Worm (Caenorhabditis elegans) whole organism, L4 larva: ENCODE measurements around the gene F40G12.2.
"Not testable (repeated sequence)": the region's sequence is repeated elsewhere in the genome, so short reads cannot be mapped to it uniquely, and the experiment has no call there.

Experiments
- D1046.2 ChIP-seq: fragments of 200-800 bp; sonication (Bioruptor generic); IDR thresholded peaks from 2 replicates; pipeline ENCODE4 v1.3.6; 2022; ENCODE audit warnings: missing genetic modification characterization, missing compliant biosample characterization
- F10B5.3 ChIP-seq: sonication (generic microtip); optimal IDR thresholded peaks from 2 replicates; lab custom pipeline; 2016; ENCODE audit warnings: mild to moderate bottlenecking, missing genetic modification characterization, missing compliant biosample characterization
- F44E2.7 ChIP-seq: fragments of 200-800 bp; sonication (Bioruptor generic); IDR thresholded peaks from 2 replicates; pipeline ENCODE4 v2.1.2; 2022; ENCODE audit warnings: missing genetic modification characterization, missing compliant biosample characterization
- Y48G9A.11 ChIP-seq: fragments of 200-800 bp; sonication (Bioruptor generic); IDR thresholded peaks from 2 replicates; pipeline ENCODE4 v1.3.6; 2022; ENCODE audit warnings: missing genetic modification reagents, missing genetic modification characterization, missing compliant biosample characterization
- arid-1 ChIP-seq: fragments of 200-800 bp; sonication (Bioruptor generic); conservative IDR thresholded peaks from 2 replicates; pipeline ENCODE4 v1.3.6; 2022; ENCODE audit warnings: missing genetic modification reagents, missing genetic modification characterization, missing compliant biosample characterization
- ceh-44 ChIP-seq: fragments of 200-800 bp; sonication (Bioruptor generic); IDR thresholded peaks from 2 replicates; pipeline ENCODE4 v1.3.6; 2022; ENCODE audit warnings: missing genetic modification reagents, missing genetic modification characterization, missing compliant biosample characterization
- ces-1 ChIP-seq: fragments of 150-350 bp; sonication (generic microtip); optimal IDR thresholded peaks from 4 replicates; lab custom pipeline; 2014; ENCODE audit warnings: missing biosample characterization, missing genetic modification reagents, missing genetic modification characterization
- cey-2 ChIP-seq: sonication (generic microtip); optimal IDR thresholded peaks from 3 replicates; lab custom pipeline; 2017; ENCODE audit warnings: missing genetic modification characterization, mild to moderate bottlenecking, missing compliant biosample characterization, antibody characterized with exemption, borderline replicate concordance; ENCODE audit not compliant: insufficient read depth
- daf-19 ChIP-seq: fragments of 200-800 bp; sonication (Bioruptor generic); conservative IDR thresholded peaks from 2 replicates; pipeline ENCODE4 v1.3.6; 2022; ENCODE audit warnings: missing genetic modification characterization, missing compliant biosample characterization
- dmd-6 ChIP-seq: fragments of 200-800 bp; sonication (Bioruptor generic); IDR thresholded peaks from 2 replicates; pipeline ENCODE4 v1.3.6; 2022; ENCODE audit warnings: missing genetic modification reagents, missing genetic modification characterization, missing compliant biosample characterization
- dmd-8 ChIP-seq: fragments of 200-800 bp; sonication (Bioruptor generic); IDR thresholded peaks from 2 replicates; pipeline ENCODE4 v1.3.6; 2022; ENCODE audit warnings: missing genetic modification characterization, missing compliant biosample characterization
- dve-1 ChIP-seq: sonication (generic microtip); optimal IDR thresholded peaks from 2 replicates; lab custom pipeline; 2017; ENCODE audit warnings: antibody characterized with exemption, mild to moderate bottlenecking, missing genetic modification characterization, missing compliant biosample characterization; ENCODE audit not compliant: insufficient read depth
- egl-43 ChIP-seq: fragments of 200-800 bp; sonication (Bioruptor generic); IDR thresholded peaks from 2 replicates; pipeline ENCODE4 v1.3.6; 2022; ENCODE audit warnings: missing genetic modification reagents, missing genetic modification characterization, missing compliant biosample characterization
- fos-1 ChIP-seq: fragments of 150-350 bp; optimal IDR thresholded peaks from 2 replicates; lab custom pipeline; 2014; ENCODE audit warnings: missing biosample characterization, missing genetic modification characterization
- gei-8 ChIP-seq: fragments of 200-800 bp; sonication (Bioruptor generic); optimal IDR thresholded peaks from 2 replicates; lab custom pipeline; 2018; ENCODE audit warnings: mild to moderate bottlenecking, missing genetic modification characterization, missing compliant biosample characterization
- hif-1 ChIP-seq, 2 experiments: sonication (generic microtip); optimal IDR thresholded peaks; 2 replicates each; lab custom pipeline; 2016 to 2017; ENCODE audit warnings: missing compliant biosample characterization in 2 of 2, missing genetic modification characterization in 2 of 2, missing genetic modification reagents in 2 of 2, missing genotype in 2 of 2, mild to moderate bottlenecking in 1 of 2
- hlh-30 ChIP-seq: sonication (generic microtip); optimal IDR thresholded peaks from 2 replicates; lab custom pipeline; 2017; ENCODE audit warnings: antibody characterized with exemption, mild to moderate bottlenecking, missing genetic modification characterization, missing compliant biosample characterization; ENCODE audit not compliant: insufficient read depth
- lin-1 ChIP-seq: fragments of 200-800 bp; sonication (Bioruptor generic); IDR thresholded peaks from 2 replicates; pipeline ENCODE4 v1.3.6; 2022; ENCODE audit warnings: missing genetic modification reagents, missing genetic modification characterization, missing compliant biosample characterization
- lin-29 ChIP-seq: fragments of 200-800 bp; sonication (Bioruptor generic); IDR thresholded peaks from 2 replicates; pipeline ENCODE4 v1.3.6; 2022; ENCODE audit warnings: missing genetic modification reagents, missing genetic modification characterization, missing compliant biosample characterization
- mdl-1 ChIP-seq, 2 experiments: fragments of 150-350 bp in 1 of 2; sonication (generic microtip) in 1 of 2; optimal IDR thresholded peaks; 2 replicates each; lab custom pipeline; 2014 to 2017; ENCODE audit warnings: missing biosample characterization in 2 of 2, missing genetic modification characterization in 2 of 2
- mes-2 ChIP-seq: sonication (generic microtip); optimal IDR thresholded peaks from 2 replicates; lab custom pipeline; 2016; ENCODE audit warnings: missing genotype, mild to moderate bottlenecking, missing genetic modification characterization, missing compliant biosample characterization; ENCODE audit not compliant: poor library complexity, severe bottlenecking
- mxl-3 ChIP-seq: fragments of 200-800 bp; sonication (Bioruptor generic); optimal IDR thresholded peaks from 2 replicates; lab custom pipeline; 2018; ENCODE audit warnings: mild to moderate bottlenecking, missing genetic modification characterization, missing compliant biosample characterization
- nhr-10 ChIP-seq: fragments of 150-350 bp; optimal IDR thresholded peaks from 2 replicates; lab custom pipeline; 2014; ENCODE audit warnings: missing biosample characterization, missing genetic modification characterization
- nhr-25 ChIP-seq: sonication (generic microtip); optimal IDR thresholded peaks from 2 replicates; lab custom pipeline; 2017; ENCODE audit warnings: missing genetic modification characterization, mild to moderate bottlenecking, missing compliant biosample characterization, antibody characterized with exemption, moderate library complexity, borderline replicate concordance; ENCODE audit not compliant: insufficient read depth
- nhr-77 ChIP-seq: fragments of 150-350 bp; optimal IDR thresholded peaks from 2 replicates; lab custom pipeline; 2014; ENCODE audit warnings: missing biosample characterization, missing genetic modification characterization
- php-3 ChIP-seq: fragments of 200-800 bp; sonication (Bioruptor generic); IDR thresholded peaks from 2 replicates; pipeline ENCODE4 v1.3.6; 2022; ENCODE audit warnings: missing genetic modification reagents, missing genetic modification characterization, missing compliant biosample characterization
- pqm-1 ChIP-seq: sonication (generic microtip); optimal IDR thresholded peaks from 2 replicates; lab custom pipeline; 2017; ENCODE audit warnings: missing biosample characterization, missing genetic modification characterization
- sdz-12 ChIP-seq: fragments of 200-800 bp; sonication (Bioruptor generic); optimal IDR thresholded peaks from 2 replicates; lab custom pipeline; 2018; ENCODE audit warnings: mild to moderate bottlenecking, missing genetic modification characterization, missing compliant biosample characterization
- snpc-4 ChIP-seq: fragments of 150-350 bp; optimal IDR thresholded peaks from 2 replicates; lab custom pipeline; 2014; ENCODE audit warnings: missing biosample characterization, missing genetic modification characterization
- tag-97 ChIP-seq: fragments of 200-800 bp; sonication (Bioruptor generic); IDR thresholded peaks from 2 replicates; pipeline ENCODE4 v1.3.6; 2022; ENCODE audit warnings: missing genetic modification characterization, missing compliant biosample characterization
- zfp-2 ChIP-seq: sonication (generic microtip); optimal IDR thresholded peaks from 2 replicates; lab custom pipeline; 2016; ENCODE audit warnings: mild to moderate bottlenecking, missing genetic modification characterization, missing compliant biosample characterization
- ztf-11 ChIP-seq: fragments of 150-350 bp; optimal IDR thresholded peaks from 2 replicates; lab custom pipeline; 2014; ENCODE audit warnings: missing biosample characterization, missing genetic modification characterization

F40G12.2 gene

DNA sequence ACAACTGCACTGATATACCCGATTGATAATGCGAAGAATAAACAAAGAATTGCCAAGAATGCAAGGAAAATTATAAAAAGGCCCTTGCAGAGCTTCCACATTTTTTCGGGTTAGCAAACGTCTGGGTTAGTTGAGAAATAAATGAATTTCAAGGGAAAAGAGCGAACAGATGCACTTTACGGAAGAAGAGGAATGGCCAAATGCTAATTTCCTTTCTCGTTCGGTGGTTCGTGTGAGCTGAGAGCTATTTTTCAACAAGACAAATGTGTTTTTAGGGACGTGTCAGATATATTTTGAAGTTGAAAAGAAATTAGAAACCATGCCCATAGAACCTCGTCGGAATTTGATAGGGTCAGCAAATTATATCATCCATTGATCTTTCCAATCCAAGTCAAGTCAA lies at the start of gene F40G12.2:
TSS of gene F40G12.2 (minus strand) at position 101 of the 400 bp plus-strand sequence.
- TF ChIP-seq dve-1 (tag; lab: Kevin White, UChicago) = no peak

- not testable (repeated sequence) for TF ChIP-seq dmd-8 (GFP tag; lab: Robert Waterston, UW); ces-1 (GFP tag; lab: Kevin White, UChicago); F44E2.7 (GFP tag; lab: Robert Waterston, UW)
Measured at ce11 chrV:14309632-14310031, 48.9 kb upstream of the F40G12.2 start, which contains the start of gene F14D7.14. TSS of gene F14D7.14 (plus strand) at chrV:14309932.

DNA sequence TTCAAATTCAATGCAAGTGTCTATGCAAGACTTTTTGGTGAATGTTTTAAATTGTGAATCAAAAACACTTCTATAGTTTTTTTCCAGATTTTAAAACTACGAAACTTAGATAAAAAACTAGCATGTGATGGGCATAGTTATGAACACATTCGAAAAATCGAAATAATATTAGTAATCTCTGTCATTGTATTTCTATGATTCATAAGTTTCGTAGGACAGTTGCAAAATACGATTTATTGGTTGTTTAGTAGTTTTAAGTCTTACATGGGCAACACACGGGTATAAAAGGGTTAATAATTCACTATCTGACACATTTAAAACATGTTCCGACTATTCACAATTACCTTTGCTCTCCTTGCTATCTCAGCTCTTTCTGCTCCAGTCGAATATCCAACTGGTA lies 47.4 kb upstream of the F40G12.2 start, which contains the start of gene spig-5:
TSS of gene spig-5 (plus strand) at position 301 of the 400 bp plus-strand sequence.
- not testable (repeated sequence) for TF ChIP-seq gei-8 (GFP tag; lab: Kevin White, UChicago); hlh-30 (tag; lab: Kevin White, UChicago); hif-1 (tag; optimal IDR thresholded peaks at IDR 0.05; lab: Kevin White, UChicago)

- not testable (repeated sequence) for TF ChIP-seq mdl-1 (tag; optimal IDR thresholded peaks at IDR 0.05; lab: Kevin White, UChicago); arid-1 (GFP tag; lab: Robert Waterston, UW); dmd-6 (GFP tag; lab: Robert Waterston, UW)
Measured at ce11 chrV:14306771-14307170, 46.0 kb upstream of the F40G12.2 start, which contains the start of gene spig-4. TSS of gene spig-4 (minus strand) at chrV:14306871.

- TF ChIP-seq pqm-1 = peak; percentile 41
- TF ChIP-seq cey-2 = no peak
Measured at ce11 chrV:14301076-14301475, 40.3 kb upstream of the F40G12.2 start, which contains the start of gene F14D7.6. TSS of gene F14D7.6 (plus strand) at chrV:14301413.

ce11 chrV:14299569-14300064 lies 38.9 kb upstream of the F40G12.2 start, which contains the start of the genes spig-3 and F14D7.12:
TSS of gene spig-3 (minus strand) at chrV:14299669.
TSS of gene F14D7.12 (plus strand) at chrV:14300014.
- no peak for TF ChIP-seq php-3 (GFP tag; lab: Robert Waterston, UW)
- TF ChIP-seq tag-97 (GFP tag; lab: Robert Waterston, UW) = no peak
- no peak for TF ChIP-seq Y48G9A.11 (GFP tag; lab: Robert Waterston, UW)
- no peak for TF ChIP-seq mxl-3 (GFP tag; lab: Kevin White, UChicago)
- no peak for TF ChIP-seq D1046.2 (GFP tag; lab: Robert Waterston, UW)
- no peak for TF ChIP-seq snpc-4 (tag; lab: Kevin White, UChicago)
- no peak for TF ChIP-seq F10B5.3 (tag; lab: Kevin White, UChicago)
- TF ChIP-seq daf-19 (GFP tag; lab: Robert Waterston, UW) = no peak
- no peak for TF ChIP-seq dmd-8 (GFP tag; lab: Robert Waterston, UW)
- no peak for TF ChIP-seq nhr-25
- no peak for TF ChIP-seq mes-2 (tag; lab: Kevin White, UChicago)
- no peak for TF ChIP-seq egl-43
- TF ChIP-seq nhr-10 (tag; lab: Kevin White, UChicago) = no peak
- TF ChIP-seq zfp-2 (tag; lab: Kevin White, UChicago) = no peak

DNA sequence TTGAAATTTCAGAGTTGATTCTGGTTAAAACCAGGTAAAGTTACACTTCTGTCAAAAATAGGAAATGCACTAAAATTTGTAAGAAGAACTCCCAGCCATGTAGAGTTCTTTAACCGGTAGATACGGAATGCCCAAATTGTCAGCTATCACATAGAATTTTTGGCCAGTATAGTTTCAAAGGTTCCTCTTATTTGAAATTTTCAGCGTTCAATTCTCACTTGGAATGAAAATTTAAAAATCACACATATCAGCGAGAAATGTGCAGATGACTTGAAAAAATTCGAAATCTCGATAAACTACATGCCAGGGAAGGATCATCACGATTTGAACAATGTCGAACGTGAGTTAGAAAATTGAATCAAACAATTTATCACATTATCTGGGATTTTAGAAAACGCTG lies 35.8 kb upstream of the F40G12.2 start, which contains the start of gene F14D7.3:
TSS of gene F14D7.3 (plus strand) at position 301 of the 400 bp plus-strand sequence.
- no peak for TF ChIP-seq sdz-12 (GFP tag; lab: Kevin White, UChicago)
- TF ChIP-seq ceh-44 = no peak
- TF ChIP-seq lin-1 = no peak
- TF ChIP-seq fos-1 = no peak
- TF ChIP-seq F44E2.7 (GFP tag; lab: Robert Waterston, UW) = no peak
- TF ChIP-seq cey-2 = no peak
- no peak for TF ChIP-seq lin-29 (GFP tag; lab: Robert Waterston, UW)
- no peak for TF ChIP-seq nhr-77 (tag; lab: Kevin White, UChicago)
- TF ChIP-seq dmd-8 (GFP tag; lab: Robert Waterston, UW) = no peak
- TF ChIP-seq ztf-11 = no peak
- no peak for TF ChIP-seq ces-1 (GFP tag; lab: Kevin White, UChicago)
